Fruit fly (Drosophila melanogaster) whole organism, embryonic: ENCODE measurements around the gene alphaKap4.

Source experiments
- Atf3 ChIP-seq: fragments of 200-800 bp; sonication (Bioruptor generic); optimal IDR thresholded peaks from 3 replicates; lab custom pipeline; 2016; ENCODE audit warnings: missing biosample characterization, missing genetic modification characterization
- CG10366 ChIP-seq: fragments of 200-800 bp; sonication (Bioruptor generic); IDR thresholded peaks from 2 replicates; pipeline ENCODE4 v1.3.6; 2022; ENCODE audit warnings: missing biosample characterization, missing genetic modification characterization
- CG10462 ChIP-seq: fragments of 200-800 bp; sonication (Bioruptor generic); optimal IDR thresholded peaks from 2 replicates; lab custom pipeline; 2016; ENCODE audit warnings: missing biosample characterization, missing genetic modification characterization
- CG11456 ChIP-seq: fragments of 200-800 bp; sonication (Bioruptor generic); IDR thresholded peaks from 3 replicates; pipeline ENCODE4 v1.3.6; 2022; ENCODE audit warnings: missing biosample characterization, missing genetic modification characterization
- CG12071 ChIP-seq: fragments of 200-800 bp; sonication (Bioruptor generic); optimal IDR thresholded peaks from 3 replicates; lab custom pipeline; 2018; ENCODE audit warnings: missing biosample characterization, mild to moderate bottlenecking, missing genetic modification characterization
- CG13894 ChIP-seq: fragments of 200-800 bp; sonication (Bioruptor generic); optimal IDR thresholded peaks from 3 replicates; lab custom pipeline; 2018; ENCODE audit warnings: missing biosample characterization, mild to moderate bottlenecking, missing genetic modification characterization, moderate library complexity
- CG14441 ChIP-seq: fragments of 200-800 bp; sonication (Bioruptor generic); IDR thresholded peaks from 2 replicates; pipeline ENCODE4 v1.3.6; 2022; ENCODE audit warnings: missing biosample characterization, missing genetic modification characterization
- CG1603 ChIP-seq: fragments of 200-800 bp; sonication (Bioruptor generic); optimal IDR thresholded peaks from 2 replicates; lab custom pipeline; 2019; ENCODE audit warnings: missing biosample characterization, mild to moderate bottlenecking, missing genetic modification characterization, moderate library complexity
- CG30403 ChIP-seq: fragments of 200-800 bp; sonication (Bioruptor generic); optimal IDR thresholded peaks from 3 replicates; lab custom pipeline; 2016; ENCODE audit warnings: missing biosample characterization, missing genetic modification characterization
- CG3065 ChIP-seq: fragments of 200-800 bp; sonication (Bioruptor generic); optimal IDR thresholded peaks from 2 replicates; lab custom pipeline; 2016; ENCODE audit warnings: missing biosample characterization, missing genetic modification characterization
- CG7786 ChIP-seq: fragments of 200-800 bp; sonication (Bioruptor generic); optimal IDR thresholded peaks from 2 replicates; lab custom pipeline; 2016; ENCODE audit warnings: missing biosample characterization, missing genetic modification characterization
- CG8944 ChIP-seq: fragments of 200-800 bp; sonication (Bioruptor generic); optimal IDR thresholded peaks from 3 replicates; lab custom pipeline; 2016; ENCODE audit warnings: missing biosample characterization, missing genetic modification characterization
- CG9437 ChIP-seq: fragments of 200-800 bp; sonication (Bioruptor generic); optimal IDR thresholded peaks from 2 replicates; lab custom pipeline; 2018; ENCODE audit warnings: missing biosample characterization, mild to moderate bottlenecking, missing genetic modification characterization
- CG9727 ChIP-seq: fragments of 200-800 bp; sonication (Bioruptor generic); optimal IDR thresholded peaks from 3 replicates; lab custom pipeline; 2017; ENCODE audit warnings: missing biosample characterization, mild to moderate bottlenecking, missing genetic modification characterization
- Dip3 ChIP-seq: fragments of 200-800 bp; sonication (Bioruptor generic); optimal IDR thresholded peaks from 3 replicates; lab custom pipeline; 2016; ENCODE audit warnings: missing biosample characterization, missing genetic modification characterization
- Doc3 ChIP-seq: fragments of 200-800 bp; sonication (Bioruptor generic); IDR thresholded peaks from 3 replicates; pipeline ENCODE4 v1.3.6; 2022; ENCODE audit warnings: missing biosample characterization, missing genetic modification characterization; ENCODE audit not compliant: partially characterized antibody
- Ets65A ChIP-seq: fragments of 200-800 bp; sonication (Bioruptor generic); peaks from one replicate; lab custom pipeline; 2016; ENCODE audit warnings: missing biosample characterization, missing genetic modification characterization
- Gug ChIP-seq: fragments of 200-800 bp; sonication (Bioruptor generic); IDR thresholded peaks from 4 replicates; pipeline ENCODE4 v1.3.6; 2022; ENCODE audit warnings: missing biosample characterization, missing genetic modification characterization
- H15 ChIP-seq: fragments of 200-800 bp; sonication (Bioruptor generic); IDR thresholded peaks from 3 replicates; pipeline ENCODE4 v1.3.6; 2022; ENCODE audit warnings: missing biosample characterization, missing genetic modification characterization
- HHEX ChIP-seq: fragments of 200-800 bp; sonication (Bioruptor generic); optimal IDR thresholded peaks from 3 replicates; lab custom pipeline; 2017; ENCODE audit warnings: missing biosample characterization, mild to moderate bottlenecking, missing genetic modification characterization, missing genetic modification reagents
- HLH3B ChIP-seq: fragments of 200-800 bp; sonication (Bioruptor generic); IDR thresholded peaks from 2 replicates; pipeline ENCODE4 v1.3.6; 2022; ENCODE audit warnings: missing biosample characterization, missing genetic modification characterization
- MTF-1 ChIP-seq: fragments of 200-800 bp; sonication (Bioruptor generic); optimal IDR thresholded peaks from 2 replicates; lab custom pipeline; 2018; ENCODE audit warnings: missing biosample characterization, mild to moderate bottlenecking, missing genetic modification characterization, borderline replicate concordance
- Mes4 ChIP-seq: fragments of 200-800 bp; sonication (Bioruptor generic); optimal IDR thresholded peaks from 2 replicates; lab custom pipeline; 2016; ENCODE audit warnings: missing biosample characterization, missing genetic modification characterization
- Pdp1 ChIP-seq, 2 experiments: fragments of 200-800 bp; sonication (Bioruptor generic); optimal IDR thresholded peaks; 3 replicates each; lab custom pipeline; 2016; ENCODE audit warnings: missing biosample characterization in 2 of 2, missing genetic modification characterization in 2 of 2, mild to moderate bottlenecking in 1 of 2, moderate library complexity in 1 of 2
- Ptx1 ChIP-seq: fragments of 200-800 bp; sonication (Bioruptor generic); IDR thresholded peaks from 2 replicates; pipeline ENCODE4 v1.3.6; 2022; ENCODE audit warnings: missing biosample characterization, missing genetic modification characterization
- Rx ChIP-seq: fragments of 200-800 bp; sonication (Bioruptor generic); IDR thresholded peaks from 2 replicates; pipeline ENCODE4 v1.3.6; 2022; ENCODE audit warnings: missing biosample characterization, missing genetic modification characterization
- abd-A ChIP-seq: fragments of 200-800 bp; sonication (Bioruptor generic); optimal IDR thresholded peaks from 3 replicates; lab custom pipeline; 2019; ENCODE audit warnings: missing biosample characterization, mild to moderate bottlenecking, missing genetic modification characterization, moderate library complexity
- ato ChIP-seq: fragments of 200-800 bp; sonication (Bioruptor generic); IDR thresholded peaks from 2 replicates; pipeline ENCODE4 v1.3.6; 2022; ENCODE audit warnings: missing biosample characterization, missing genetic modification characterization; ENCODE audit not compliant: partially characterized antibody
- crp ChIP-seq, 2 experiments: fragments of 200-800 bp; sonication (Bioruptor generic); optimal IDR thresholded peaks; 2 replicates in 1 of 2; 3 replicates in 1 of 2; lab custom pipeline; 2017; ENCODE audit warnings: missing biosample characterization in 2 of 2, missing genetic modification characterization in 2 of 2, mild to moderate bottlenecking in 1 of 2, moderate library complexity in 1 of 2
- dan ChIP-seq: fragments of 200-800 bp; sonication (Bioruptor generic); IDR thresholded peaks from 2 replicates; pipeline ENCODE4 v1.3.6; 2022; ENCODE audit warnings: missing biosample characterization, missing genetic modification characterization
- dm ChIP-seq: fragments of 200-800 bp; sonication (Bioruptor generic); optimal IDR thresholded peaks from 3 replicates; lab custom pipeline; 2016; ENCODE audit warnings: missing biosample characterization, missing genetic modification characterization
- dysf ChIP-seq: fragments of 200-800 bp; sonication (Bioruptor generic); IDR thresholded peaks from 3 replicates; pipeline ENCODE4 v1.3.6; 2022; ENCODE audit warnings: missing biosample characterization, missing genetic modification characterization
- exex ChIP-seq: fragments of 200-800 bp; sonication (Bioruptor generic); optimal IDR thresholded peaks from 4 replicates; lab custom pipeline; 2018; ENCODE audit warnings: missing biosample characterization, mild to moderate bottlenecking, missing genetic modification characterization, moderate library complexity
- fu2 ChIP-seq: fragments of 200-800 bp; sonication (Bioruptor generic); optimal IDR thresholded peaks from 2 replicates; lab custom pipeline; 2016; ENCODE audit warnings: missing biosample characterization, missing genetic modification characterization
- gem ChIP-seq: fragments of 200-800 bp; sonication (Bioruptor generic); optimal IDR thresholded peaks from 2 replicates; lab custom pipeline; 2019; ENCODE audit warnings: missing biosample characterization, mild to moderate bottlenecking, missing genetic modification characterization, moderate library complexity
- hth ChIP-seq: fragments of >200 bp; optimal IDR thresholded peaks from 2 replicates; lab custom pipeline; 2017; ENCODE audit warnings: inconsistent platforms
- maf-S ChIP-seq: fragments of 200-800 bp; sonication (Bioruptor generic); optimal IDR thresholded peaks from 2 replicates; lab custom pipeline; 2016; ENCODE audit warnings: missing biosample characterization, missing genetic modification characterization
- nau ChIP-seq: fragments of 200-800 bp; sonication (Bioruptor generic); optimal IDR thresholded peaks from 3 replicates; lab custom pipeline; 2017; ENCODE audit warnings: missing biosample characterization, mild to moderate bottlenecking, missing genetic modification characterization, missing genetic modification reagents
- nerfin-1 ChIP-seq: fragments of 200-800 bp; sonication (Bioruptor generic); optimal IDR thresholded peaks from 3 replicates; lab custom pipeline; 2019; ENCODE audit warnings: missing biosample characterization, mild to moderate bottlenecking, missing genetic modification characterization, moderate library complexity
- nerfin-2 ChIP-seq: fragments of 200-800 bp; sonication (Bioruptor generic); IDR thresholded peaks from 2 replicates; pipeline ENCODE4 v1.3.6; 2022; ENCODE audit warnings: missing biosample characterization, missing genetic modification characterization; ENCODE audit not compliant: partially characterized antibody
- onecut ChIP-seq: fragments of 200-800 bp; sonication (Bioruptor generic); IDR thresholded peaks from 2 replicates; pipeline ENCODE4 v1.3.6; 2022; ENCODE audit warnings: missing biosample characterization, missing genetic modification characterization
- pfk ChIP-seq: fragments of 200-800 bp; sonication (Bioruptor generic); optimal IDR thresholded peaks from 2 replicates; lab custom pipeline; 2018; ENCODE audit warnings: missing biosample characterization, mild to moderate bottlenecking, missing genetic modification characterization, moderate library complexity
- pnt ChIP-seq: fragments of 200-800 bp; sonication (Bioruptor generic); optimal IDR thresholded peaks from 3 replicates; lab custom pipeline; 2016; ENCODE audit warnings: missing biosample characterization, missing genetic modification characterization
- pros ChIP-seq: fragments of 200-800 bp; sonication (Bioruptor generic); optimal IDR thresholded peaks from 3 replicates; lab custom pipeline; 2019; ENCODE audit warnings: missing biosample characterization, mild to moderate bottlenecking, missing genetic modification characterization, moderate library complexity
- pum ChIP-seq: fragments of 200-800 bp; sonication (Bioruptor generic); optimal IDR thresholded peaks from 2 replicates; lab custom pipeline; 2016; ENCODE audit warnings: missing biosample characterization, missing genetic modification characterization
- row ChIP-seq: fragments of 200-800 bp; sonication (Bioruptor generic); IDR thresholded peaks from 3 replicates; pipeline ENCODE4 v1.3.6; 2022; ENCODE audit warnings: missing biosample characterization, missing genetic modification characterization
- scrt ChIP-seq: fragments of 200-800 bp; sonication (Bioruptor generic); optimal IDR thresholded peaks from 2 replicates; lab custom pipeline; 2018; ENCODE audit warnings: missing biosample characterization, mild to moderate bottlenecking, missing genetic modification characterization, moderate library complexity
- sd ChIP-seq: fragments of 200-800 bp; sonication (Bioruptor generic); optimal IDR thresholded peaks from 3 replicates; lab custom pipeline; 2018; ENCODE audit warnings: missing biosample characterization, mild to moderate bottlenecking, missing genetic modification characterization, moderate library complexity
- sens ChIP-seq: fragments of 200-800 bp; sonication (Bioruptor generic); peaks from one replicate; lab custom pipeline; 2016; ENCODE audit warnings: missing biosample characterization, missing genetic modification characterization
- sens-2 ChIP-seq: fragments of 200-800 bp; sonication (Bioruptor generic); IDR thresholded peaks from 2 replicates; pipeline ENCODE4 v1.3.6; 2022; ENCODE audit warnings: missing biosample characterization, missing genetic modification characterization

The alphaKap4 gene

DNA sequence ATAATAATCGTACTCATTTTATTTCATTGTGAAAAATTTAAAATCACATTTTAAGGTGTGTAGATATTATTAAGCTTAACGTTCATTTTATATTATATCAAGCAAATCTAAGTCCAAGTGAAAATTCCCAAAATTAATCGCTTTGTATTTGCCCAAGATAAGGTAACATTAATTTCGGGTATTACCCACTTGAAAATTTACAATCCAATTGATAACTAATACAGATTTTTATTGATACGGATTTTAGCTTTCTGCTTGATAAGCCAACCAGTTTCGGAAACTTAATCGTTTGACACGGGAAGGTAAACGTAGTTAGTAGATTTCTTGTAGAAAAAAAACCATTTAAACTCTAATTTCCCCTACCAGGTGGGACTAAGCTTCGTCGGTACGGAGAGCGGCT, 22.2 kb upstream of the alphaKap4 start:
- peak; percentile 26 for TF ChIP-seq sd
- TF ChIP-seq nerfin-2 (GFP tag; lab: Robert Waterston, UW): no peak
- no peak for TF ChIP-seq pnt
- no peak for TF ChIP-seq pfk (GFP tag; lab: Kevin White, UChicago)
- no peak for TF ChIP-seq pum
- TF ChIP-seq CG30403 (GFP tag; lab: Kevin White, UChicago): no peak
- TF ChIP-seq Gug (GFP tag; lab: Robert Waterston, UW): no peak
- TF ChIP-seq exex (tag; lab: Kevin White, UChicago): peak; percentile 95
- no peak for TF ChIP-seq Atf3 (GFP tag; lab: Kevin White, UChicago)
- TF ChIP-seq maf-S (GFP tag; lab: Kevin White, UChicago): no peak
- TF ChIP-seq Pdp1 (GFP tag; optimal IDR thresholded peaks at IDR 0.05; lab: Kevin White, UChicago): no peak
- TF ChIP-seq sens-2: peak; percentile 44; the same call in 1 of the 2 replicates
- no peak for TF ChIP-seq hth (lab: Kevin White, UChicago)
- TF ChIP-seq CG3065 (GFP tag; lab: Kevin White, UChicago): no peak
- TF ChIP-seq dm (GFP tag; lab: Kevin White, UChicago): no peak
- TF ChIP-seq, all 482 proteins: peak for 3

DNA sequence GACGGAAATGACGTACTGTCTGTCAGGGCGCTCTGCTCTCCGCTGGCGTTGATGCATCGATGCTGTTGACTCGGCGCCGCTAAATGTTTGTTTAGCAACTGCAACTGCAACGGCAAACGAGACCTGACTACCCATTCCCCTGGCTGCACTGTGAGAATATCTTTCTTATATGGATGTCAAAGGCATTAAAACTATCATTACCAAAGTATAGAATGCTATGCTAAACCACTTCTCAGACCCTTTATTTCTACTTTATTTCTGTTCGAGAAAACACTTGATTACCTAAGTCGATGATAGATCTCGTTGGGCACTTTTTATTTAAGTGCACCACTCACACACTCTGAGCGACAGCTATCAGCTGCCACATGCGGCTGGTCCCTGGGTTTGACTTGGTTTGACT, 11.3 kb upstream of the alphaKap4 start:
- TF ChIP-seq Dip3 (GFP tag; lab: Kevin White, UChicago): no peak
- no peak for TF ChIP-seq H15 (GFP tag; lab: Robert Waterston, UW)
- TF ChIP-seq Ets65A: peak; percentile 64
- 0 out of 3 replicates have a peak, but pooled peaks have one; percentile 10 for TF ChIP-seq row (GFP tag; lab: Robert Waterston, UW)
- TF ChIP-seq dysf: 0 out of 3 replicates have a peak, but pooled peaks have one; percentile 6
- peak; percentile 46 for TF ChIP-seq CG1603 (tag; lab: Kevin White, UChicago)
- peak; percentile 28 for TF ChIP-seq gem (tag; lab: Kevin White, UChicago)
- no peak for TF ChIP-seq CG7786 (GFP tag; lab: Kevin White, UChicago)
- peak; percentile 43 for TF ChIP-seq sens (GFP tag; lab: Kevin White, UChicago)
- 0 out of 2 replicates have a peak, but pooled peaks have one; percentile 19 for TF ChIP-seq Rx (GFP tag; lab: Robert Waterston, UW)
- TF ChIP-seq Ptx1 (GFP tag; lab: Robert Waterston, UW): 0 out of 2 replicates have a peak, but pooled peaks have one; percentile 8

DNA sequence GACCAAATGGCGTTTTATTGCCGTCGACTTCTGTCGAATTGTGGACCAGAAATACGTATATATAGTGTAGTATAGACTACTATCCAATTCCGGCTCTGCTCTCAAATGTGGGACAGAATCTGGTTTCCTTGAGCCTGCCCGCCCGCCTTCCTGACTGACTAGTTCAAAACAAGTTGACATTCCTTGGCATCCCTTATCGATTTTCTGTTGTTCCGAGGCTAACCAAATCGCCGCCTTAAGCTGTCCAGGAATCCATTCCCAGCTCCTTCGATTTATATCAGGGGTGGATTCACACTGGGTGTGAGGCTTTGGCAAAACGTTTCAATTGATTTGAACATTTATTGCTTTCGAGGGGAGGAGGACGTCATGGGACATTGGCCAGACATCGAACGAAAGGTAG, 2.1 kb upstream of the alphaKap4 start:
- TF ChIP-seq CG13894 (tag; lab: Kevin White, UChicago): peak; percentile 72
- no peak for TF ChIP-seq CG10462 (GFP tag; lab: Kevin White, UChicago)
- TF ChIP-seq fu2: no peak
- no peak for TF ChIP-seq nau (GFP tag; lab: Kevin White, UChicago)
- TF ChIP-seq abd-A (tag; lab: Kevin White, UChicago): peak; percentile 49
- no peak for TF ChIP-seq CG9727 (GFP tag; lab: Kevin White, UChicago)
- no peak for TF ChIP-seq CG11456 (GFP tag; lab: Robert Waterston, UW)
- peak; percentile 88 for TF ChIP-seq onecut (GFP tag; lab: Robert Waterston, UW)
- TF ChIP-seq Mes4 (GFP tag; lab: Kevin White, UChicago): no peak
- no peak for TF ChIP-seq pros (GFP tag; lab: Kevin White, UChicago)
- TF ChIP-seq nerfin-1 (tag; lab: Kevin White, UChicago): peak; percentile 79
- no peak for TF ChIP-seq HHEX (GFP tag; lab: Kevin White, UChicago)
- TF ChIP-seq scrt: no peak
- no peak for TF ChIP-seq Doc3 (GFP tag; lab: Robert Waterston, UW)
- TF ChIP-seq ato (GFP tag; lab: Robert Waterston, UW): no peak
- TF ChIP-seq CG14441: no peak
- no peak for TF ChIP-seq CG8944 (GFP tag; lab: Kevin White, UChicago)
- peak; percentile 38 for TF ChIP-seq sd
- TF ChIP-seq CG9437 (GFP tag; lab: Kevin White, UChicago): no peak
- no peak for TF ChIP-seq crp (GFP tag; optimal IDR thresholded peaks at IDR 0.05; lab: Kevin White, UChicago)
- TF ChIP-seq MTF-1 (GFP tag; lab: Kevin White, UChicago): no peak
- no peak for TF ChIP-seq HLH3B (GFP tag; lab: Robert Waterston, UW)
- no peak for TF ChIP-seq CG12071 (GFP tag; lab: Kevin White, UChicago)
- no peak for TF ChIP-seq CG10366 (GFP tag; lab: Robert Waterston, UW)
- no peak for TF ChIP-seq dan
